Worm (Caenorhabditis elegans): ENCODE results near the gene clec-37.
A peak's percentile ranks its signal among the peaks of the same experiment; 100 is the strongest.

The clec-37 gene

DNA sequence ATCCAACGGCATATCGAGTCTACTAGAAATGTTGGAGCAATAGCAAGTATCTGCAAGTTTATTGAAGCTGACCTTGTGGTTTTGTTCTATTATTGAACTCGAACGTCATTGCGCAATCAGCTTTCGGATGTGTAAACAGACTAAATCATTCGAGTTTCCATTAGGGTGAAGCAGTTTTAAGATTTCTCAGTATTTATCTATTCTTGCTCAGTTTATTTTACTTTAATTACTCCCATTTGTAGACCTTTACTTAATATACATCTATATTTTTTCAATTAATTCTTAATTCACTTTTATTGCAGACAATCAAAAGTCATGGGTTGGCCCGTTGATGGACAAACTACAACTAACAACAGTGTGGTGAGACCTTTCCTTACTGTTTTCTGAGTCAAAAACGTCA is 28.8 kb upstream of the clec-37 start, which contains the start of gene F09C6.14:
Gene F09C6.14, plus strand, starts transcription at position 301 of the 400 bp plus-strand sequence.
- TF ChIP-seq mdt-29 (GFP tag; IDR thresholded peaks at IDR 0.05) = no peak
- no peak for TF ChIP-seq lsy-2 (tag; optimal IDR thresholded peaks at IDR 0.05)
- no peak for TF ChIP-seq aly-2 (tag; optimal IDR thresholded peaks at IDR 0.05)
- no peak for TF ChIP-seq nhr-102 (tag; optimal IDR thresholded peaks at IDR 0.05)
- TF ChIP-seq ceh-82 (tag; optimal IDR thresholded peaks at IDR 0.05) = no peak
- no peak for TF ChIP-seq nhr-10 (tag; optimal IDR thresholded peaks at IDR 0.05)
- no peak for TF ChIP-seq dve-1 (tag; optimal IDR thresholded peaks at IDR 0.05; ENCODE audit: insufficient read depth)
- no peak for TF ChIP-seq hlh-30 (tag; optimal IDR thresholded peaks at IDR 0.05; ENCODE audit: insufficient read depth)
- no peak for TF ChIP-seq ZK337.2 (GFP tag; IDR thresholded peaks at IDR 0.05)
- no peak for TF ChIP-seq zfp-3 (GFP tag; conservative IDR thresholded peaks at IDR 0.05)
- TF ChIP-seq tra-1 (GFP tag; IDR thresholded peaks at IDR 0.05) = no peak
- no peak for TF ChIP-seq lim-7 (GFP tag; IDR thresholded peaks at IDR 0.05)
- TF ChIP-seq arid-1 (GFP tag; conservative IDR thresholded peaks at IDR 0.05) = no peak
- no peak for TF ChIP-seq T26A8.4 (GFP tag; IDR thresholded peaks at IDR 0.05)

DNA sequence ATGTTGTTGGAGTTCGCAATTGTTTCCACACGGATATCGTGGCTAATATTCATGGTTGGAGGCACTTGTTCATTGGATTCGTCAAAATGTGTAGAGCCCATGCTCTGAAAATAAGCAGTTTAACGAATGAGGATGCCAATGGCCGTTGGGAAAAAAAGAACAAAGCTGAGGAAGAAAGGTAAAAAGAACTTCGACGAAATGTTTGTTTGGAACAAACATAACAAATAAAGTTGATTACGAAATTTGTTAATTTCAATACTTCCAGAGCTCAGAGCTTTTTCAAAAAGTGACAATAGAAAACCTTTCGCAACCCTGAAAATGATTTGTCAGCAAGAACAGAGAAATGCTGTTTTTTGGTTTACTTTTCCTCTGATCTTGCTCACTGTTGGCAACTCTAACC is 28.2 kb upstream of the clec-37 start, which contains the start of gene F09C6.3:
Gene F09C6.3, minus strand, starts transcription at position 101 of the 400 bp plus-strand sequence.
- TF ChIP-seq hmg-1.1 (GFP tag; IDR thresholded peaks at IDR 0.05) = no peak
- TF ChIP-seq ZK337.2 (GFP tag; IDR thresholded peaks at IDR 0.05) = no peak
- TF ChIP-seq saeg-2 (GFP tag; IDR thresholded peaks at IDR 0.05) = no peak
- TF ChIP-seq lin-29 (GFP tag; IDR thresholded peaks at IDR 0.05) = no peak
- TF ChIP-seq tra-1 (GFP tag; IDR thresholded peaks at IDR 0.05) = no peak
- TF ChIP-seq dve-1 (tag; optimal IDR thresholded peaks at IDR 0.05; ENCODE audit: insufficient read depth) = no peak
- TF ChIP-seq ceh-82 (tag; optimal IDR thresholded peaks at IDR 0.05) = no peak
- no peak for TF ChIP-seq gei-8 (GFP tag; optimal IDR thresholded peaks at IDR 0.05)
- no peak for TF ChIP-seq unc-62 (GFP tag; optimal IDR thresholded peaks at IDR 0.05 in 1 of 2)
- no peak for TF ChIP-seq unc-62 (tag; optimal IDR thresholded peaks at IDR 0.05)
- no peak for TF ChIP-seq nhr-41 (GFP tag; IDR thresholded peaks at IDR 0.05)
- TF ChIP-seq ceh-44 (GFP tag; IDR thresholded peaks at IDR 0.05) = no peak

DNA sequence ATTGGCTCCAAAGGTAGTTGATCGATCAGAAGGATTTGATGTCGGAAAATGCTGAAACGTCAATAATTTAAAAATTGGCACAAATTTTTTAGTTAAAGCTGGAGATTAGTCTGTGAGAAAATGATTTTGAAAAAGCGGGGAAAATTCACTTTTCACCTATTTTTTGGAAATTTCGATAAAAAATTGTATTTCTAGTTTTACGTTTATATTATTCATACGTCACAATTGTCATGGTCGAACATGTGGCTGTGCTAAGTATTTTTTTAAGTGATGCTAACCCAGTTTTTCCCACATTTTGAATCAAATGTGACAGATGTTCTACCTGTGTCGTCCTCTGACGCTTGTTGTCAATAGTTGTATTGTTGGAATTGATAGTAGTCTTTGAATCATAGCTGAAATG is 27.6 kb upstream of the clec-37 start:
- no peak for TF ChIP-seq ctbp-1 (GFP tag; IDR thresholded peaks at IDR 0.05)
- no peak for TF ChIP-seq ces-1 (GFP tag; optimal IDR thresholded peaks at IDR 0.05)
- peak in 1 of 2 experiments; percentile 94 for TF ChIP-seq unc-62 (GFP tag; optimal IDR thresholded peaks at IDR 0.05 in 1 of 2)
- no peak for TF ChIP-seq unc-62 (tag; optimal IDR thresholded peaks at IDR 0.05)

DNA sequence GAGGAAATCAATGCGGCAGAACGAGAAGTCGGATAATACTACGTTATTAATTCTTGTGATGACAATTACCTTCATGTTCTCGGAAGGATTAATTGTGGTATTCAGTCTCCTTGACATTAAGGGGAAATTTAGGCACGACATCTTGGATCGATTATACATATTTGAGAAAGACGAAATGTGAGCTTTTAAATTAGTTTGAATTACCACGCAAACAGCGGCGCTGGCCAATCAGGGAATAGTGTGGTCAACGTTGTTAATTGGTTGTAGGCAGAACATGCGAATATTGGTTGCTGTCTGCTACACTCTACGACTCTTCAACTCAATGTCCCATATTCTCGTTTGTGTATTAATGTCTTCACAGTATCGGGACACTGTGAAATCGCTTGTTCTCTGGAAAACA is 23.1 kb upstream of the clec-37 start, which contains the start of gene F49A5.10:
Gene F49A5.10, plus strand, starts transcription at position 301 of the 400 bp plus-strand sequence.
- TF ChIP-seq gei-8 (GFP tag; optimal IDR thresholded peaks at IDR 0.05) (no peak), hlh-11 (tag; optimal IDR thresholded peaks at IDR 0.05) (no peak), dpl-1 (GFP tag; optimal IDR thresholded peaks at IDR 0.05) (no peak), daf-8 (GFP tag; IDR thresholded peaks at IDR 0.05) (no peak), daf-12 (tag; optimal IDR thresholded peaks at IDR 0.05) (no peak)

DNA sequence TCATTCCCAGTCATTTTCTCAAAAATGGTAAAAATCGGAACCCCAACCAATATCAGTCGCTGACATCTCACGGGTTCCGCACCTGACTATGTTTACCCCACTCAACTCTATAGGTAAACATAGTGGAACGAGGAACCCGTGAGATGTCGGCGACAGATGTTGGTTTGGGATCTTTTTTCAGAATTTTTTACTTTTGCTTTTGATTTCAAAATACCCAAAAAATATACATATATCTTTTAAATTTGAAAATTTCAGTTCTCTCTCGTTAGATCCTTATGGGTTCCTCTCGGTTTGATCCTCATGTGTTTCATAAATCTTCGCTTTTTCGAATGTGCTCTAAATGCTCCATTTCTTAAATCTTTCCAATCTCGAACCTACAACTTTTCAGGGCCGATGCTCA is 21.7 kb upstream of the clec-37 start, which contains the start of gene srw-23:
Gene srw-23, plus strand, starts transcription at position 301 of the 400 bp plus-strand sequence.
- TF ChIP-seq lin-39 (tag; optimal IDR thresholded peaks at IDR 0.05) = no peak
- peak in 1 of 2 experiments; percentile 28 for TF ChIP-seq unc-62 (GFP tag; optimal IDR thresholded peaks at IDR 0.05 in 1 of 2)
- TF ChIP-seq unc-62 (tag; optimal IDR thresholded peaks at IDR 0.05) = no peak

DNA sequence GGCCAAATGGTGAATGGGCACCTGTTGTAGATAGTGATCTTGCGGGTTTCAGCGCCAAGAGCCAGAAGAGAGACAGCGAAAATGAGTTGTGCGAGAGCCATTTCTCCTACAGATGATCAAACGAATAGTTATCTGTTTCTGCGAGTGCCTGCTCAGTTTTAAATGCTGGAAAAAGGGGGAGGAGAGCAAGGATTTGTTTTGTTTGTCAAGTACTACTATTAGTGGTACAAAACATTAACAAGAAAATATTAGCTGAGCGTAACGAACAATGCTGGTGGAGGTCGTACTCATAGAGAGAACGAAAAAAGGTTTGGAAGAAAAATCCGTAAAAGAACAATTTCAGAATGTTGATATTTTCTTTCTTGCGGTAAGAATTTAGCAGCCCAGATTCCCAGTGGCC is 19.5 kb upstream of the clec-37 start, which contains the start of gene thn-4:
Gene thn-4, minus strand, starts transcription at position 101 of the 400 bp plus-strand sequence.
- TF ChIP-seq ceh-20 (GFP tag; IDR thresholded peaks at IDR 0.05) = no peak
- TF ChIP-seq lim-7 (GFP tag; IDR thresholded peaks at IDR 0.05) = no peak
- TF ChIP-seq mep-1 (tag; optimal IDR thresholded peaks at IDR 0.05) = no peak
- TF ChIP-seq rbr-2 (tag; optimal IDR thresholded peaks at IDR 0.05) = no peak
- TF ChIP-seq daf-12 (tag; optimal IDR thresholded peaks at IDR 0.05) = no peak
- no peak for TF ChIP-seq lin-39 (tag; optimal IDR thresholded peaks at IDR 0.05)
- no peak for TF ChIP-seq tra-1 (GFP tag; IDR thresholded peaks at IDR 0.05)
- TF ChIP-seq vab-7 (GFP tag; IDR thresholded peaks at IDR 0.05) = no peak
- TF ChIP-seq nhr-111 (GFP tag; optimal IDR thresholded peaks at IDR 0.05) = no peak
- TF ChIP-seq mxl-2 (GFP tag; conservative IDR thresholded peaks at IDR 0.05) = no peak
- no peak for TF ChIP-seq nhr-11 (tag; optimal IDR thresholded peaks at IDR 0.05)
- TF ChIP-seq duxl-1 (tag; optimal IDR thresholded peaks at IDR 0.05; ENCODE audit: poor library complexity) = no peak
